Fruit fly (Drosophila melanogaster) Kc167 (cell line): ENCODE measurements around the gene CG43993.

Experiments used
- Myc ChIP-seq: fragments of >200 bp; optimal IDR thresholded peaks from 2 replicates; lab custom pipeline; 2017; ENCODE audit warnings: missing external identifiers
- Sin3A ChIP-seq: fragments of >200 bp; optimal IDR thresholded peaks from 2 replicates; lab custom pipeline; 2018; ENCODE audit warnings: missing external identifiers
- h ChIP-seq: fragments of >200 bp; optimal IDR thresholded peaks from 3 replicates; lab custom pipeline; 2018; ENCODE audit warnings: missing external identifiers
- insv ChIP-seq: fragments of >200 bp; optimal IDR thresholded peaks from 3 replicates; lab custom pipeline; 2018; ENCODE audit warnings: missing external identifiers
- psq ChIP-seq: fragments of >200 bp; optimal IDR thresholded peaks from 2 replicates; lab custom pipeline; 2017; ENCODE audit warnings: missing external identifiers
- ttk ChIP-seq: sonication (Bioruptor generic); optimal IDR thresholded peaks from 2 replicates; lab custom pipeline; 2017; ENCODE audit warnings: missing external identifiers

- TF ChIP-seq h (lab: Kevin White, UChicago) (no peak), psq (no peak), Myc (lab: Kevin White, UChicago) (no peak), Sin3A (lab: Kevin White, UChicago) (no peak), ttk (no peak), insv (lab: Kevin White, UChicago) (no peak)
Observed at dm6 chr3L:12049597-12050311, 17.4 kb downstream of the CG43993 start.
